Worm (Caenorhabditis elegans) whole organism, L4 larva: ENCODE measurements around the gene mrp-2.

ENCODE experiments used
- unc-39 ChIP-seq: sonication (generic microtip); optimal IDR thresholded peaks from 2 replicates; lab custom pipeline; 2017; ENCODE audit warnings: missing biosample characterization, missing genetic modification characterization
- zip-2 ChIP-seq: fragments of 150-350 bp; optimal IDR thresholded peaks from 2 replicates; lab custom pipeline; 2014; ENCODE audit warnings: missing biosample characterization, missing genetic modification characterization

- TF ChIP-seq zip-2 (no peak), unc-39 (tag; lab: Kevin White, UChicago) (no peak)
Measured at ce11 chrX:609553-609952, 37.1 kb upstream of the mrp-2 start.
